Worm (Caenorhabditis elegans) whole organism, L3 larva: ENCODE results near the gene krr-1.

Experiments
- ceh-9 ChIP-seq: sonication (generic microtip); optimal IDR thresholded peaks from 2 replicates; lab custom pipeline; 2018; ENCODE audit warnings: missing biosample characterization, missing genetic modification characterization
- fkh-10 ChIP-seq: sonication (generic microtip); optimal IDR thresholded peaks from 2 replicates; lab custom pipeline; 2017; ENCODE audit warnings: missing biosample characterization, missing genetic modification reagents, missing genetic modification characterization
- fos-1 ChIP-seq: fragments of 150-350 bp; optimal IDR thresholded peaks from 2 replicates; lab custom pipeline; 2014; ENCODE audit warnings: missing biosample characterization, missing genetic modification characterization
- nhr-12 ChIP-seq: fragments of 150-350 bp; optimal IDR thresholded peaks from 2 replicates; lab custom pipeline; 2014; ENCODE audit warnings: missing biosample characterization, missing genetic modification characterization
- nhr-23 ChIP-seq: fragments of 150-350 bp; optimal IDR thresholded peaks from 2 replicates; lab custom pipeline; 2014; ENCODE audit warnings: missing biosample characterization, missing genetic modification reagents, missing genetic modification characterization
- nhr-237 ChIP-seq: fragments of 150-350 bp; optimal IDR thresholded peaks from 2 replicates; lab custom pipeline; 2014; ENCODE audit warnings: missing biosample characterization, missing genetic modification characterization
- nhr-28 ChIP-seq: fragments of 150-350 bp; optimal IDR thresholded peaks from 2 replicates; lab custom pipeline; 2014; ENCODE audit warnings: missing biosample characterization, missing genetic modification characterization
- pqm-1 ChIP-seq: fragments of 150-350 bp; optimal IDR thresholded peaks from 2 replicates; lab custom pipeline; 2017; ENCODE audit warnings: missing biosample characterization, missing genetic modification characterization, inconsistent platforms
- sea-2 ChIP-seq: fragments of 150-350 bp; sonication (generic microtip); optimal IDR thresholded peaks from 4 replicates; lab custom pipeline; 2014; ENCODE audit warnings: missing biosample characterization, missing genetic modification reagents, missing genetic modification characterization
- unc-62 ChIP-seq: fragments of 150-350 bp; sonication (generic microtip); optimal IDR thresholded peaks from 4 replicates; lab custom pipeline; 2014; ENCODE audit warnings: missing biosample characterization, missing genetic modification reagents, missing genetic modification characterization

ce11 chrV:7220973-7221519 is 9.9 kb upstream of the krr-1 start, which contains the start of the genes C13F10.8, C13F10.6 and kxd-1:
- TF ChIP-seq pqm-1 (tag; lab: Kevin White, UChicago) = no peak
- no peak for TF ChIP-seq fkh-10
- TF ChIP-seq nhr-23 (tag; lab: Kevin White, UChicago) = peak; percentile 3
- TF ChIP-seq nhr-237 (tag; lab: Kevin White, UChicago) = no peak
- no peak for TF ChIP-seq fos-1 (tag; lab: Kevin White, UChicago)
- TF ChIP-seq unc-62 (GFP tag; lab: Kevin White, UChicago) = no peak
- TF ChIP-seq nhr-12 = no peak
- TF ChIP-seq sea-2 (GFP tag; lab: Kevin White, UChicago) = no peak
- TF ChIP-seq ceh-9 (tag; lab: Kevin White, UChicago) = no peak
- TF ChIP-seq nhr-28 (tag; lab: Kevin White, UChicago) = no peak
